Worm (Caenorhabditis elegans): ENCODE measurements around the gene R03H10.1.

DNA sequence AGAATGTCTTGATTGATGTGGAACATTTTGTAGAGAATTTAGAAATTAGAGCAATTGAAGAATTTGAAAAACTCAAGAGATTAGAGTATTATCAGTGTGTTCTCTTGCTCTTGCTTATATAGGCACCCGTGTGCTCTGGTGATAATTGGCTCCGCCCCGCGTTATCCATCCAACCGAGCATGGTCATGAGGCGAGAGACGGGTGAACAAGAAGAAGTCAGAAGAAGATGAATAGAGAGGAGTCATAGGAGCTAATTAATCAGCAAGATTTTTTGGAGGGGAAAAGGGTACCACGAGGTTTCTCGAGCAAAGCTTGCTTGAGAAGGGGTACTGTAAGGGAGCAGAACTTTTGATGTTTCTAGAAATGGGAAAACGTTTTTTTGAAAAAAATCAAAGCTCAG lies 22.2 kb upstream of the R03H10.1 start:
- TF ChIP-seq ztf-11 (tag; optimal IDR thresholded peaks at IDR 0.05), result no peak
- no peak for TF ChIP-seq unc-62 (GFP tag; optimal IDR thresholded peaks at IDR 0.05)
- no peak for TF ChIP-seq drap-1 (GFP tag; optimal IDR thresholded peaks at IDR 0.05)
- no peak for TF ChIP-seq nhr-28 (tag; optimal IDR thresholded peaks at IDR 0.05)
- TF ChIP-seq ceh-43 (GFP tag; optimal IDR thresholded peaks at IDR 0.05), result no peak
- no peak for TF ChIP-seq lsy-2 (tag; optimal IDR thresholded peaks at IDR 0.05)
- TF ChIP-seq pha-4 (tag; optimal IDR thresholded peaks at IDR 0.05), result no peak
- TF ChIP-seq nhr-12 (tag; optimal IDR thresholded peaks at IDR 0.05), result no peak
- no peak for TF ChIP-seq mab-5 (tag; optimal IDR thresholded peaks at IDR 0.05)
- TF ChIP-seq M03D4.4 (tag; optimal IDR thresholded peaks at IDR 0.05), result no peak

Data from whole organism, mixed stage, embryonic.